Fruit fly (Drosophila melanogaster) whole organism, embryonic: ENCODE data around the gene zf30C.

Source experiments
- Ada2b ChIP-seq: fragments of 200-800 bp; sonication (Bioruptor generic); IDR thresholded peaks from 2 replicates; pipeline ENCODE4 v1.3.6; 2022; ENCODE audit warnings: missing biosample characterization, missing genetic modification characterization
- Adf1 ChIP-seq: fragments of 200-800 bp; sonication (Bioruptor generic); IDR thresholded peaks from 2 replicates; pipeline ENCODE4 v1.3.6; 2022; ENCODE audit warnings: missing biosample characterization, missing genetic modification characterization
- CG10267 ChIP-seq: fragments of 200-800 bp; sonication (Bioruptor generic); optimal IDR thresholded peaks from 2 replicates; lab custom pipeline; 2018; ENCODE audit warnings: missing biosample characterization, mild to moderate bottlenecking, missing genetic modification characterization, moderate library complexity
- CG10462 ChIP-seq: fragments of 200-800 bp; sonication (Bioruptor generic); optimal IDR thresholded peaks from 2 replicates; lab custom pipeline; 2016; ENCODE audit warnings: missing biosample characterization, missing genetic modification characterization
- CG11723 ChIP-seq: fragments of 200-800 bp; sonication (Bioruptor generic); optimal IDR thresholded peaks from 2 replicates; lab custom pipeline; 2017; ENCODE audit warnings: missing biosample characterization, mild to moderate bottlenecking, missing genetic modification characterization
- CG12769 ChIP-seq: fragments of 200-800 bp; sonication (Bioruptor generic); optimal IDR thresholded peaks from 2 replicates; lab custom pipeline; 2019; ENCODE audit warnings: missing biosample characterization, mild to moderate bottlenecking, missing genetic modification characterization, moderate library complexity
- CG13296 ChIP-seq: fragments of 200-800 bp; sonication (Bioruptor generic); optimal IDR thresholded peaks from 3 replicates; lab custom pipeline; 2018; ENCODE audit warnings: missing biosample characterization, mild to moderate bottlenecking, missing genetic modification characterization
- CG13894 ChIP-seq: fragments of 200-800 bp; sonication (Bioruptor generic); optimal IDR thresholded peaks from 3 replicates; lab custom pipeline; 2018; ENCODE audit warnings: missing biosample characterization, mild to moderate bottlenecking, missing genetic modification characterization, moderate library complexity
- CG14710 ChIP-seq: fragments of 200-800 bp; sonication (Bioruptor generic); optimal IDR thresholded peaks from 3 replicates; lab custom pipeline; 2019; ENCODE audit warnings: missing biosample characterization, mild to moderate bottlenecking, missing genetic modification characterization, moderate library complexity
- CG15514 ChIP-seq: fragments of 200-800 bp; sonication (Bioruptor generic); optimal IDR thresholded peaks from 3 replicates; lab custom pipeline; 2017; ENCODE audit warnings: missing biosample characterization, missing genetic modification characterization, mild to moderate bottlenecking, moderate library complexity, missing genetic modification reagents
- CG16813 ChIP-seq: fragments of 200-800 bp; sonication (Bioruptor generic); IDR thresholded peaks from 3 replicates; pipeline ENCODE4 v1.3.6; 2022; ENCODE audit warnings: missing biosample characterization, missing genetic modification characterization; ENCODE audit not compliant: partially characterized antibody
- CG17568 ChIP-seq: fragments of 200-800 bp; sonication (Bioruptor generic); optimal IDR thresholded peaks from 2 replicates; lab custom pipeline; 2018; ENCODE audit warnings: missing biosample characterization, mild to moderate bottlenecking, missing genetic modification characterization, moderate library complexity
- CG2116 ChIP-seq: fragments of 200-800 bp; sonication (Bioruptor generic); optimal IDR thresholded peaks from 3 replicates; lab custom pipeline; 2018; ENCODE audit warnings: missing biosample characterization, mild to moderate bottlenecking, missing genetic modification characterization
- CG6272 ChIP-seq: fragments of 200-800 bp; sonication (Bioruptor generic); IDR thresholded peaks from 2 replicates; pipeline ENCODE4 v1.3.6; 2022; ENCODE audit warnings: missing biosample characterization, missing genetic modification characterization
- CG6791 ChIP-seq: fragments of 200-800 bp; sonication (Bioruptor generic); IDR thresholded peaks from 3 replicates; pipeline ENCODE4 v1.3.6; 2022; ENCODE audit warnings: missing biosample characterization, missing genetic modification characterization; ENCODE audit not compliant: partially characterized antibody
- CG6854 ChIP-seq: fragments of 200-800 bp; sonication (Bioruptor generic); optimal IDR thresholded peaks from 3 replicates; lab custom pipeline; 2017; ENCODE audit warnings: missing biosample characterization, mild to moderate bottlenecking, missing genetic modification characterization
- D19A ChIP-seq: fragments of 200-800 bp; optimal IDR thresholded peaks from 3 replicates; lab custom pipeline; 2019; ENCODE audit warnings: missing biosample characterization, mild to moderate bottlenecking, missing genetic modification characterization, moderate library complexity
- Ets65A ChIP-seq: fragments of 200-800 bp; sonication (Bioruptor generic); peaks from one replicate; lab custom pipeline; 2016; ENCODE audit warnings: missing biosample characterization, missing genetic modification characterization
- Fer1 ChIP-seq: fragments of 200-800 bp; sonication (Bioruptor generic); optimal IDR thresholded peaks from 2 replicates; lab custom pipeline; 2017; ENCODE audit warnings: missing biosample characterization, mild to moderate bottlenecking, missing genetic modification characterization
- Meics ChIP-seq: fragments of 200-800 bp; sonication (Bioruptor generic); optimal IDR thresholded peaks from 2 replicates; lab custom pipeline; 2017; ENCODE audit warnings: missing biosample characterization, mild to moderate bottlenecking, missing genetic modification characterization
- Mes4 ChIP-seq: fragments of 200-800 bp; sonication (Bioruptor generic); optimal IDR thresholded peaks from 2 replicates; lab custom pipeline; 2016; ENCODE audit warnings: missing biosample characterization, missing genetic modification characterization
- Mrtf ChIP-seq: fragments of 200-800 bp; sonication (Bioruptor generic); IDR thresholded peaks from 3 replicates; pipeline ENCODE4 v1.3.6; 2022; ENCODE audit warnings: missing biosample characterization, missing genetic modification characterization
- Myb ChIP-seq: fragments of 200-800 bp; sonication (Bioruptor generic); optimal IDR thresholded peaks from 2 replicates; lab custom pipeline; 2016; ENCODE audit warnings: missing biosample characterization, missing genetic modification characterization
- Sox100B ChIP-seq: fragments of 200-800 bp; sonication (Bioruptor generic); optimal IDR thresholded peaks from 3 replicates; lab custom pipeline; 2018; ENCODE audit warnings: missing biosample characterization, mild to moderate bottlenecking, missing genetic modification characterization
- ap ChIP-seq: fragments of 200-800 bp; sonication (Bioruptor generic); IDR thresholded peaks from 2 replicates; pipeline ENCODE4 v1.3.6; 2022; ENCODE audit warnings: missing biosample characterization, missing genetic modification characterization
- ash1 ChIP-seq: fragments of 200-800 bp; sonication (Bioruptor generic); optimal IDR thresholded peaks from 2 replicates; lab custom pipeline; 2018; ENCODE audit warnings: missing biosample characterization, mild to moderate bottlenecking, missing genetic modification characterization
- bab2 ChIP-seq: fragments of 200-800 bp; sonication (Bioruptor generic); optimal IDR thresholded peaks from 2 replicates; lab custom pipeline; 2016; ENCODE audit warnings: missing biosample characterization, missing genetic modification characterization
- br ChIP-seq: fragments of >200 bp; optimal IDR thresholded peaks from 2 replicates; lab custom pipeline; 2017
- cas ChIP-seq: fragments of 200-800 bp; sonication (Bioruptor generic); IDR thresholded peaks from 2 replicates; pipeline ENCODE4 v1.3.6; 2022; ENCODE audit warnings: missing biosample characterization, missing genetic modification characterization
- caup ChIP-seq: fragments of 200-800 bp; sonication (Bioruptor generic); optimal IDR thresholded peaks from 3 replicates; lab custom pipeline; 2017; ENCODE audit warnings: missing biosample characterization, mild to moderate bottlenecking, missing genetic modification characterization, moderate library complexity; ENCODE audit not compliant: severe bottlenecking
- chinmo ChIP-seq: fragments of 200-800 bp; sonication (Bioruptor generic); IDR thresholded peaks from 4 replicates; pipeline ENCODE4 v1.3.6; 2022; ENCODE audit warnings: missing biosample characterization, missing genetic modification characterization; ENCODE audit not compliant: partially characterized antibody
- croc ChIP-seq: fragments of 200-800 bp; sonication (Bioruptor generic); conservative IDR thresholded peaks from 3 replicates; pipeline ENCODE4 v1.3.6; 2022; ENCODE audit warnings: missing biosample characterization, missing genetic modification characterization
- disco-r ChIP-seq: fragments of 200-800 bp; sonication (Bioruptor generic); optimal IDR thresholded peaks from 2 replicates; lab custom pipeline; 2016; ENCODE audit warnings: missing biosample characterization, missing genetic modification characterization
- emc ChIP-seq: fragments of 200-800 bp; sonication (Bioruptor generic); optimal IDR thresholded peaks from 2 replicates; lab custom pipeline; 2016; ENCODE audit warnings: missing biosample characterization, missing genetic modification characterization
- eve ChIP-seq, 2 experiments: fragments of >200 bp; optimal IDR thresholded peaks; 2 replicates each; lab custom pipeline; 2017; ENCODE audit warnings: missing biosample characterization in 2 of 2, missing genetic modification characterization in 2 of 2
- ewg ChIP-seq: fragments of 200-800 bp; sonication (Bioruptor generic); optimal IDR thresholded peaks from 3 replicates; lab custom pipeline; 2017; ENCODE audit warnings: mild to moderate bottlenecking, missing biosample characterization, missing genetic modification reagents, missing genetic modification characterization
- otp ChIP-seq: fragments of 200-800 bp; sonication (Bioruptor generic); IDR thresholded peaks from 3 replicates; pipeline ENCODE4, ENCODE4 v1.3.6; 2022; ENCODE audit warnings: missing biosample characterization, missing genetic modification characterization
- pfk ChIP-seq: fragments of 200-800 bp; sonication (Bioruptor generic); optimal IDR thresholded peaks from 2 replicates; lab custom pipeline; 2018; ENCODE audit warnings: missing biosample characterization, mild to moderate bottlenecking, missing genetic modification characterization, moderate library complexity
- phol ChIP-seq: fragments of 200-800 bp; sonication (Bioruptor generic); optimal IDR thresholded peaks from 3 replicates; lab custom pipeline; 2018; ENCODE audit warnings: missing biosample characterization, mild to moderate bottlenecking, missing genetic modification characterization, moderate library complexity
- pnt ChIP-seq: fragments of 200-800 bp; sonication (Bioruptor generic); optimal IDR thresholded peaks from 3 replicates; lab custom pipeline; 2016; ENCODE audit warnings: missing biosample characterization, missing genetic modification characterization
- sens ChIP-seq: fragments of 200-800 bp; sonication (Bioruptor generic); peaks from one replicate; lab custom pipeline; 2016; ENCODE audit warnings: missing biosample characterization, missing genetic modification characterization
- seq ChIP-seq: fragments of 200-800 bp; sonication (Bioruptor generic); IDR thresholded peaks from 2 replicates; pipeline ENCODE4 v1.3.6; 2022; ENCODE audit warnings: missing biosample characterization, missing genetic modification characterization
- sim ChIP-seq: fragments of 200-800 bp; sonication (Bioruptor generic); IDR thresholded peaks from 2 replicates; pipeline ENCODE4 v1.3.6; 2022; ENCODE audit warnings: missing biosample characterization, missing genetic modification characterization
- slbo ChIP-seq: fragments of 200-800 bp; sonication (Bioruptor generic); IDR thresholded peaks from 2 replicates; pipeline ENCODE4 v1.3.6; 2022; ENCODE audit warnings: missing biosample characterization, missing genetic modification characterization
- slou ChIP-seq: fragments of 200-800 bp; sonication (Bioruptor generic); optimal IDR thresholded peaks from 3 replicates; lab custom pipeline; 2016; ENCODE audit warnings: missing biosample characterization, missing genetic modification characterization
- ssp ChIP-seq: fragments of 200-800 bp; sonication (Bioruptor generic); IDR thresholded peaks from 2 replicates; pipeline ENCODE4 v1.3.6; 2022; ENCODE audit warnings: missing biosample characterization, missing genetic modification characterization
- tio ChIP-seq: fragments of 200-800 bp; sonication (Bioruptor generic); optimal IDR thresholded peaks from 2 replicates; lab custom pipeline; 2017; ENCODE audit warnings: missing biosample characterization, missing genetic modification characterization, inconsistent platforms
- trh ChIP-seq: fragments of 200-800 bp; sonication (Bioruptor generic); optimal IDR thresholded peaks from 2 replicates; lab custom pipeline; 2016; ENCODE audit warnings: missing biosample characterization, missing genetic modification characterization
- tup ChIP-seq: fragments of 200-800 bp; sonication (Bioruptor generic); optimal IDR thresholded peaks from 2 replicates; lab custom pipeline; 2016; ENCODE audit warnings: missing biosample characterization, mild to moderate bottlenecking, missing genetic modification characterization, moderate library complexity
- twi ChIP-seq: fragments of 200-800 bp; optimal IDR thresholded peaks from 2 replicates; lab custom pipeline; 2019; ENCODE audit warnings: missing biosample characterization, mild to moderate bottlenecking, missing genetic modification characterization, moderate library complexity
- vfl ChIP-seq: fragments of 200-800 bp; sonication (Bioruptor generic); optimal IDR thresholded peaks from 2 replicates; lab custom pipeline; 2016; ENCODE audit warnings: missing biosample characterization, missing genetic modification characterization
- vvl ChIP-seq: fragments of 200-800 bp; sonication (Bioruptor generic); IDR thresholded peaks from 2 replicates; pipeline ENCODE4 v1.3.6; 2022; ENCODE audit warnings: missing biosample characterization, missing genetic modification characterization

The zf30C gene

DNA sequence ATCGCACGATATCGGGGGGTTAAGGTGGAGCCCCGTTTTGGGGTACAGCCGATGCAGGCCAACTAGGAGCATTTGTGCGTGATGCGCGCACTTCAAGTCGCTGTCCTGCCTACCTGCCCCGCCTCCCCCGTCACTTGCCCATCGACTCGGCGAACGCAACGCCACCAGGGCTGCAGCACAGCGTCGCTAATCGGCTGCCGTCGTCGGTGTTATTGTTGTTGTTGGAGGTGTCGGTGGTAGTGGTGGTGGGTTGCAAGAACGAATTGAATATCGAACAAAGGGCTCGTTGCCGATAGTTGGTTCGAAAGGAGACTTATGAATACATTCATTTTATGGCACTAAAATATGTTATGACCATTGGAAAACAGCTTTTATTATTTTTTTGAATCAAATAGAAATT, 714 bp downstream of the zf30C start (continued):
- TF ChIP-seq cas (GFP tag; lab: Robert Waterston, UW) (peak; percentile 60; the same call in 1 of the 2 replicates), Ada2b (peak; percentile 63), otp (GFP tag; lab: Robert Waterston, UW) (0 out of 3 replicates have a peak, but pooled peaks have one; percentile 51), caup (GFP tag; lab: Kevin White, UChicago) (peak; percentile 45), vfl (GFP tag; lab: Kevin White, UChicago) (peak; percentile 26), CG16813 (GFP tag; lab: Robert Waterston, UW) (peak; percentile 94), CG14710 (tag; lab: Kevin White, UChicago) (peak; percentile 53), eve (GFP tag; optimal IDR thresholded peaks at IDR 0.05; lab: Kevin White, UChicago) (no peak), ewg (GFP tag; lab: Kevin White, UChicago) (peak; percentile 57), tup (GFP tag; lab: Kevin White, UChicago) (no peak), CG2116 (GFP tag; lab: Kevin White, UChicago) (peak; percentile 69), ap (GFP tag; lab: Robert Waterston, UW) (no peak), pnt (GFP tag; lab: Kevin White, UChicago) (no peak), seq (GFP tag; lab: Robert Waterston, UW) (peak; percentile 15; the same call in 1 of the 2 replicates), sens (GFP tag; lab: Kevin White, UChicago) (peak; percentile 75), chinmo (GFP tag; lab: Robert Waterston, UW) (peak; percentile 96), CG6791 (GFP tag; lab: Robert Waterston, UW) (peak; percentile 94), slbo (GFP tag; lab: Robert Waterston, UW) (peak; percentile 88), phol (tag; lab: Kevin White, UChicago) (peak; percentile 40), slou (GFP tag; lab: Kevin White, UChicago) (no peak), tio (GFP tag; lab: Kevin White, UChicago) (no peak), Myb (GFP tag; lab: Kevin White, UChicago) (peak; percentile 31), Fer1 (GFP tag; lab: Kevin White, UChicago) (peak; percentile 23), twi (tag; lab: Kevin White, UChicago) (peak; percentile 22), sim (GFP tag; lab: Robert Waterston, UW) (no peak), bab2 (GFP tag; lab: Kevin White, UChicago) (peak; percentile 58), disco-r (GFP tag; lab: Kevin White, UChicago) (no peak), trh (GFP tag; lab: Kevin White, UChicago) (no peak), CG13296 (GFP tag; lab: Kevin White, UChicago) (no peak), CG15514 (GFP tag; lab: Kevin White, UChicago) (peak; percentile 97), D19A (tag; lab: Kevin White, UChicago) (peak; percentile 38), Adf1 (GFP tag; lab: Robert Waterston, UW) (peak; percentile 90), CG12769 (no peak), CG17568 (GFP tag; lab: Kevin White, UChicago) (no peak), Mrtf (GFP tag; lab: Robert Waterston, UW) (peak; percentile 54; the same call in 1 of the 3 replicates), Ets65A (GFP tag; lab: Kevin White, UChicago) (peak; percentile 96), br (lab: Kevin White, UChicago) (no peak), emc (GFP tag; lab: Kevin White, UChicago) (peak; percentile 15), CG11723 (GFP tag; lab: Kevin White, UChicago) (no peak), Meics (GFP tag; lab: Kevin White, UChicago) (peak; percentile 58), vvl (peak; percentile 83), Sox100B (GFP tag; lab: Kevin White, UChicago) (no peak), CG6854 (GFP tag; lab: Kevin White, UChicago) (no peak), CG6272 (peak; percentile 76), CG10462 (no peak), ash1 (GFP tag; lab: Kevin White, UChicago) (peak; percentile 67), Mes4 (GFP tag; lab: Kevin White, UChicago) (no peak), ssp (peak; percentile 45), CG10267 (tag; lab: Kevin White, UChicago) (peak; percentile 73), croc (GFP tag; lab: Robert Waterston, UW) (no peak), pfk (GFP tag; lab: Kevin White, UChicago) (no peak), CG13894 (tag; lab: Kevin White, UChicago) (peak; percentile 78)
